Worm (Caenorhabditis elegans) whole organism, L1 larva: ENCODE measurements around the gene mpk-1.
A peak's percentile ranks its signal among the peaks of the same experiment; 100 is the strongest.

Source experiments
- C16A3.4 ChIP-seq: fragments of 150-350 bp; optimal IDR thresholded peaks from 2 replicates; lab custom pipeline; 2014; ENCODE audit warnings: missing biosample characterization, missing genetic modification characterization
- F16B12.6 ChIP-seq: fragments of 150-350 bp; optimal IDR thresholded peaks from 2 replicates; lab custom pipeline; 2014; ENCODE audit warnings: missing biosample characterization, missing genetic modification characterization
- aly-2 ChIP-seq: fragments of 150-350 bp; optimal IDR thresholded peaks from 2 replicates; lab custom pipeline; 2014; ENCODE audit warnings: missing biosample characterization, missing genetic modification characterization
- ama-1 ChIP-seq: fragments of 150-350 bp; optimal IDR thresholded peaks from 2 replicates; lab custom pipeline; 2014
- ceh-63 ChIP-seq: fragments of 200-800 bp; sonication (Bioruptor generic); optimal IDR thresholded peaks from 2 replicates; lab custom pipeline; 2018; ENCODE audit warnings: mild to moderate bottlenecking, missing genetic modification characterization, missing compliant biosample characterization
- ceh-88 ChIP-seq: fragments of 200-800 bp; sonication (Bioruptor generic); IDR thresholded peaks from 2 replicates; pipeline ENCODE4 v1.3.6; 2022; ENCODE audit warnings: missing genetic modification characterization, missing compliant biosample characterization
- dpl-1 ChIP-seq, 3 experiments: fragments of 150-350 bp in 2 of 3; sonication (generic microtip) in 1 of 3; optimal IDR thresholded peaks; 2 replicates each; lab custom pipeline; 2014 to 2017; ENCODE audit warnings: missing biosample characterization in 3 of 3, missing genetic modification characterization in 3 of 3, missing genetic modification reagents in 3 of 3
- efl-3 ChIP-seq: fragments of 200-800 bp; sonication (Bioruptor generic); optimal IDR thresholded peaks from 2 replicates; lab custom pipeline; 2018; ENCODE audit warnings: mild to moderate bottlenecking, missing genetic modification characterization, missing compliant biosample characterization
- egl-13 ChIP-seq: sonication (generic microtip); optimal IDR thresholded peaks from 2 replicates; lab custom pipeline; 2016; ENCODE audit warnings: missing genotype, missing genetic modification reagents, missing genetic modification characterization, missing compliant biosample characterization
- elt-2 ChIP-seq: sonication (generic microtip); optimal IDR thresholded peaks from 2 replicates; lab custom pipeline; 2016; ENCODE audit warnings: missing genetic modification characterization, mild to moderate bottlenecking, inconsistent platforms, missing compliant biosample characterization, missing genetic modification reagents
- elt-3 ChIP-seq, 6 experiments: fragments of 150-350 bp in 1 of 6; sonication (generic microtip); optimal IDR thresholded peaks; 2 replicates each; lab custom pipeline; 2017 to 2018; ENCODE audit warnings: missing biosample characterization in 6 of 6, missing genetic modification characterization in 6 of 6, inconsistent platforms in 1 of 6
- fkh-10 ChIP-seq: sonication (generic microtip); optimal IDR thresholded peaks from 2 replicates; lab custom pipeline; 2017; ENCODE audit warnings: missing biosample characterization, missing genetic modification reagents, missing genetic modification characterization
- fkh-8 ChIP-seq: sonication (generic microtip); optimal IDR thresholded peaks from 2 replicates; lab custom pipeline; 2016; ENCODE audit warnings: mild to moderate bottlenecking, missing genetic modification characterization, missing compliant biosample characterization
- hlh-17 ChIP-seq: fragments of 200-800 bp; sonication (Bioruptor generic); optimal IDR thresholded peaks from 2 replicates; lab custom pipeline; 2018; ENCODE audit warnings: missing genetic modification characterization, mild to moderate bottlenecking, missing compliant biosample characterization, moderate library complexity, borderline replicate concordance
- hlh-4 ChIP-seq: sonication (generic microtip); optimal IDR thresholded peaks from 2 replicates; lab custom pipeline; 2016; ENCODE audit warnings: mild to moderate bottlenecking, missing genetic modification characterization, missing compliant biosample characterization
- irx-1 ChIP-seq: sonication (generic microtip); optimal IDR thresholded peaks from 2 replicates; lab custom pipeline; 2016; ENCODE audit warnings: missing genetic modification characterization, missing compliant biosample characterization
- lin-13 ChIP-seq: fragments of 150-350 bp; optimal IDR thresholded peaks from 2 replicates; lab custom pipeline; 2014; ENCODE audit warnings: missing biosample characterization, missing genetic modification reagents, missing genetic modification characterization
- lin-14 ChIP-seq: fragments of 200-800 bp; sonication (Bioruptor generic); optimal IDR thresholded peaks from 2 replicates; lab custom pipeline; 2018; ENCODE audit warnings: mild to moderate bottlenecking, missing genetic modification characterization, moderate library complexity, missing compliant biosample characterization
- lin-39 ChIP-seq: fragments of 150-350 bp; optimal IDR thresholded peaks from 2 replicates; lab custom pipeline; 2014; ENCODE audit warnings: missing biosample characterization, missing genetic modification reagents, missing genetic modification characterization
- lir-3 ChIP-seq: sonication (generic microtip); optimal IDR thresholded peaks from 2 replicates; lab custom pipeline; 2016; ENCODE audit warnings: mild to moderate bottlenecking, missing genetic modification characterization, moderate library complexity, missing compliant biosample characterization; ENCODE audit not compliant: poor library complexity
- lsy-2 ChIP-seq, 2 experiments: fragments of 150-350 bp; optimal IDR thresholded peaks; 2 replicates each; lab custom pipeline; 2014; ENCODE audit warnings: missing biosample characterization in 2 of 2, missing genetic modification characterization in 2 of 2
- mdl-1 ChIP-seq, 2 experiments: fragments of 150-350 bp; optimal IDR thresholded peaks; 2 replicates each; lab custom pipeline; 2014 to 2017; ENCODE audit warnings: missing biosample characterization in 2 of 2, missing genetic modification characterization in 2 of 2, inconsistent platforms in 1 of 2
- nhr-19 ChIP-seq: fragments of 200-800 bp; sonication (Bioruptor generic); conservative IDR thresholded peaks from 2 replicates; pipeline ENCODE4 v1.3.6; 2022; ENCODE audit warnings: missing genetic modification characterization, missing compliant biosample characterization
- nhr-28 ChIP-seq: fragments of 150-350 bp; optimal IDR thresholded peaks from 2 replicates; lab custom pipeline; 2014; ENCODE audit warnings: missing biosample characterization, missing genetic modification characterization
- nhr-47 ChIP-seq: sonication (generic microtip); optimal IDR thresholded peaks from 2 replicates; lab custom pipeline; 2016; ENCODE audit warnings: mild to moderate bottlenecking, missing genetic modification characterization, moderate library complexity, missing compliant biosample characterization
- nhr-71 ChIP-seq: sonication (generic microtip); optimal IDR thresholded peaks from 2 replicates; lab custom pipeline; 2016; ENCODE audit warnings: mild to moderate bottlenecking, missing genetic modification characterization, moderate library complexity, missing compliant biosample characterization
- nhr-76 ChIP-seq: sonication (generic microtip); optimal IDR thresholded peaks from 2 replicates; lab custom pipeline; 2017; ENCODE audit warnings: missing biosample characterization, missing genetic modification characterization
- pag-3 ChIP-seq: sonication (generic microtip); optimal IDR thresholded peaks from 2 replicates; lab custom pipeline; 2017; ENCODE audit warnings: missing genetic modification characterization, mild to moderate bottlenecking, missing compliant biosample characterization, antibody characterized with exemption, borderline replicate concordance; ENCODE audit not compliant: insufficient read depth
- pax-3 ChIP-seq: fragments of 200-800 bp; sonication (Bioruptor generic); optimal IDR thresholded peaks from 2 replicates; lab custom pipeline; 2018; ENCODE audit warnings: mild to moderate bottlenecking, missing genetic modification characterization, moderate library complexity, missing compliant biosample characterization
- pqm-1 ChIP-seq: sonication (generic microtip); optimal IDR thresholded peaks from 3 replicates; lab custom pipeline; 2017; ENCODE audit warnings: missing biosample characterization, missing genetic modification characterization
- rnt-1 ChIP-seq: sonication (generic microtip); optimal IDR thresholded peaks from 2 replicates; lab custom pipeline; 2016; ENCODE audit warnings: mild to moderate bottlenecking, missing genetic modification characterization, moderate library complexity, missing compliant biosample characterization
- skn-1 ChIP-seq: fragments of 150-350 bp; optimal IDR thresholded peaks from 2 replicates; lab custom pipeline; 2014; ENCODE audit warnings: missing biosample characterization, missing genetic modification characterization
- snpc-4 ChIP-seq: fragments of 150-350 bp; optimal IDR thresholded peaks from 2 replicates; lab custom pipeline; 2014; ENCODE audit warnings: missing biosample characterization, missing genetic modification characterization
- snu-23 ChIP-seq: sonication (generic microtip); optimal IDR thresholded peaks from 2 replicates; lab custom pipeline; 2016; ENCODE audit warnings: missing genetic modification characterization, missing compliant biosample characterization
- sup-37 ChIP-seq: fragments of 200-800 bp; sonication (Bioruptor generic); optimal IDR thresholded peaks from 2 replicates; lab custom pipeline; 2018; ENCODE audit warnings: mild to moderate bottlenecking, missing genetic modification characterization, missing compliant biosample characterization
- swsn-7 ChIP-seq: sonication (generic microtip); optimal IDR thresholded peaks from 2 replicates; lab custom pipeline; 2016; ENCODE audit warnings: missing genetic modification characterization, missing compliant biosample characterization
- unc-130 ChIP-seq: fragments of 150-350 bp; optimal IDR thresholded peaks from 2 replicates; lab custom pipeline; 2017; ENCODE audit warnings: missing biosample characterization, missing genetic modification characterization, inconsistent platforms
- unc-62 ChIP-seq: fragments of 150-350 bp; optimal IDR thresholded peaks from 2 replicates; lab custom pipeline; 2014; ENCODE audit warnings: missing biosample characterization, missing genetic modification reagents, missing genetic modification characterization
- unc-86 ChIP-seq: sonication (generic microtip); optimal IDR thresholded peaks from 2 replicates; lab custom pipeline; 2016; ENCODE audit warnings: missing genetic modification characterization, missing compliant biosample characterization
- vab-15 ChIP-seq: sonication (generic microtip); optimal IDR thresholded peaks from 2 replicates; lab custom pipeline; 2017; ENCODE audit warnings: missing genotype, mild to moderate bottlenecking, missing genetic modification characterization, missing compliant biosample characterization
- zip-4 ChIP-seq: fragments of 200-800 bp; sonication (Bioruptor generic); optimal IDR thresholded peaks from 2 replicates; lab custom pipeline; 2018; ENCODE audit warnings: mild to moderate bottlenecking, missing genetic modification characterization, moderate library complexity, missing compliant biosample characterization
- ztf-11 ChIP-seq, 2 experiments: sonication (generic microtip); optimal IDR thresholded peaks; 2 replicates each; lab custom pipeline; 2016 to 2017; ENCODE audit warnings: missing genetic modification characterization in 2 of 2, missing biosample characterization in 1 of 2, missing compliant biosample characterization in 1 of 2
- ztf-4 ChIP-seq: fragments of 150-350 bp; optimal IDR thresholded peaks from 2 replicates; lab custom pipeline; 2014; ENCODE audit warnings: missing biosample characterization, missing genetic modification characterization

Gene mpk-1

DNA sequence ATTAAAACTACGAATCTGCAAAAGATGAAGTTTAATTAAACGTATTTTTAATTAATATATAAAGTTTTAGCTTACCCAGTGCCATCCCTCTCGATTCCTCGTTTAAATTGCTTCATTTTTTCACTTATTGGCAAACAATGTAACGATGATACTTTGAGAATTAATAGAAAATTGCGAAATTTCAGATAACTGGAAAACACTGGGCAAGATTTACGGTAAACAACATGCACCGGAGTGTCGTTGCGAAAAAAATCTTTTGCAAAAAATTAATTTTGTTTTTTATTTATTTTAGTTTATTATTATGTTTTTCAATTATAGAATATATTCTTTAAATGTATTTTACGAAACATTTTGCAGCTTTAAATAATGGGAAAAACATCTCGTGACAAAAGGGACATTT is 23.8 kb downstream of the mpk-1 start, which contains the start of the genes pelo-1 and R74.7 (continued):
- no peak for TF ChIP-seq rnt-1 (tag; lab: Kevin White, UChicago)
- no peak for TF ChIP-seq mdl-1 (tag; optimal IDR thresholded peaks at IDR 0.05; lab: Kevin White, UChicago)
- no peak for TF ChIP-seq egl-13
- no peak for TF ChIP-seq ama-1 (lab: Kevin White, UChicago)
- TF ChIP-seq nhr-47 (tag; lab: Kevin White, UChicago) = peak; percentile 38
- no peak for TF ChIP-seq vab-15
- TF ChIP-seq ceh-88 (GFP tag; lab: Robert Waterston, UW) = no peak
- no peak for TF ChIP-seq elt-3 (tag; optimal IDR thresholded peaks at IDR 0.05; lab: Kevin White, UChicago)
- TF ChIP-seq irx-1 (tag; lab: Kevin White, UChicago) = no peak
- TF ChIP-seq elt-2 (tag; lab: Kevin White, UChicago) = no peak
- TF ChIP-seq nhr-28 (tag; lab: Kevin White, UChicago) = no peak
- no peak for TF ChIP-seq pag-3
- no peak for TF ChIP-seq unc-86 (tag; lab: Kevin White, UChicago)
- no peak for TF ChIP-seq ztf-11 (tag; optimal IDR thresholded peaks at IDR 0.05; lab: Kevin White, UChicago)
- TF ChIP-seq snpc-4 = no peak
- TF ChIP-seq lin-39 = peak; percentile 8
- TF ChIP-seq hlh-17 (GFP tag; lab: Kevin White, UChicago) = no peak
- no peak for TF ChIP-seq lir-3 (tag; lab: Kevin White, UChicago)
- TF ChIP-seq nhr-76 (tag; lab: Kevin White, UChicago) = no peak
- TF ChIP-seq snu-23 (GFP tag; lab: Kevin White, UChicago) = peak; percentile 18
- no peak for TF ChIP-seq aly-2 (tag; lab: Kevin White, UChicago)
- no peak for TF ChIP-seq ceh-63 (GFP tag; lab: Kevin White, UChicago)
- TF ChIP-seq unc-62 (GFP tag; lab: Kevin White, UChicago) = no peak
- peak in 1 of 3 experiments; percentile 29 for TF ChIP-seq dpl-1 (GFP tag; optimal IDR thresholded peaks at IDR 0.05; lab: Kevin White, UChicago)
- no peak for TF ChIP-seq fkh-10 (GFP tag; lab: Kevin White, UChicago)
- no peak for TF ChIP-seq pqm-1
- TF ChIP-seq ztf-4 (tag; lab: Kevin White, UChicago) = no peak
- TF ChIP-seq C16A3.4 (tag; lab: Kevin White, UChicago) = no peak
- peak; percentile 36 for TF ChIP-seq lin-14 (GFP tag; lab: Kevin White, UChicago)

- TF ChIP-seq lin-13 (GFP tag; lab: Kevin White, UChicago) = no peak
- TF ChIP-seq nhr-71 (tag; lab: Kevin White, UChicago) = no peak
- TF ChIP-seq hlh-4 (tag; lab: Kevin White, UChicago) = no peak
- TF ChIP-seq swsn-7 (tag; lab: Kevin White, UChicago) = no peak
- TF ChIP-seq ztf-11 (tag; optimal IDR thresholded peaks at IDR 0.05; lab: Kevin White, UChicago) = no peak
- no peak for TF ChIP-seq aly-2 (tag; lab: Kevin White, UChicago)
- TF ChIP-seq lsy-2 (tag; optimal IDR thresholded peaks at IDR 0.05; lab: Kevin White, UChicago) = no peak
- TF ChIP-seq skn-1 (tag; lab: Kevin White, UChicago) = no peak
- no peak for TF ChIP-seq F16B12.6
- TF ChIP-seq nhr-76 (tag; lab: Kevin White, UChicago) = no peak
- no peak for TF ChIP-seq zip-4
- no peak for TF ChIP-seq sup-37 (GFP tag; lab: Kevin White, UChicago)
- TF ChIP-seq snpc-4 = no peak
- TF ChIP-seq fkh-8 (tag; lab: Kevin White, UChicago) = no peak
- TF ChIP-seq nhr-19 (GFP tag; lab: Robert Waterston, UW) = no peak
- TF ChIP-seq pax-3 = no peak
- no peak for TF ChIP-seq hlh-17 (GFP tag; lab: Kevin White, UChicago)
- TF ChIP-seq unc-130 (tag; lab: Kevin White, UChicago) = no peak
- no peak for TF ChIP-seq efl-3 (GFP tag; lab: Kevin White, UChicago)
Measured at ce11 chrIII:4196988-4197384, 30.9 kb downstream of the mpk-1 start, which contains the start of gene asd-1. asd-1 (plus strand) TSS chrIII:4197285.
